Worm (Caenorhabditis elegans) whole organism, midembryonic: ENCODE results near the gene sad-1.

Experiments used
- T22C8.4 ChIP-seq: fragments of 200-800 bp; sonication (Bioruptor generic); IDR thresholded peaks from 2 replicates; pipeline ENCODE4 v1.3.6; 2022; ENCODE audit warnings: missing genetic modification characterization, missing compliant biosample characterization
- cog-1 ChIP-seq: sonication (generic microtip); optimal IDR thresholded peaks from 2 replicates; lab custom pipeline; 2016; ENCODE audit warnings: missing genetic modification characterization, missing compliant biosample characterization
- flt-1 ChIP-seq: fragments of 200-800 bp; sonication (Bioruptor generic); IDR thresholded peaks from 2 replicates; pipeline ENCODE4 v1.3.6; 2022; ENCODE audit warnings: missing genetic modification characterization, missing compliant biosample characterization
- klf-2 ChIP-seq: fragments of 200-800 bp; sonication (Bioruptor generic); conservative IDR thresholded peaks from 2 replicates; pipeline ENCODE4 v1.3.6; 2022; ENCODE audit warnings: missing genetic modification reagents, missing genetic modification characterization, missing compliant biosample characterization
- med-1 ChIP-seq: sonication (generic microtip); optimal IDR thresholded peaks from 2 replicates; lab custom pipeline; 2017; ENCODE audit warnings: missing genetic modification characterization, mild to moderate bottlenecking, missing compliant biosample characterization, antibody characterized with exemption, missing genetic modification reagents; ENCODE audit not compliant: insufficient read depth
- ref-1 ChIP-seq: fragments of 200-800 bp; sonication (Bioruptor generic); conservative IDR thresholded peaks from 2 replicates; pipeline ENCODE4 v1.3.6; 2022; ENCODE audit warnings: missing genetic modification reagents, missing genetic modification characterization, missing compliant biosample characterization
- tab-1 ChIP-seq: fragments of 200-800 bp; sonication (Bioruptor generic); IDR thresholded peaks from 2 replicates; pipeline ENCODE4 v1.3.6; 2022; ENCODE audit warnings: missing genetic modification characterization, missing compliant biosample characterization
- ztf-23 ChIP-seq: fragments of 200-800 bp; sonication (Bioruptor generic); IDR thresholded peaks from 2 replicates; pipeline ENCODE4 v1.3.6; 2022; ENCODE audit warnings: missing genetic modification reagents, missing genetic modification characterization, missing compliant biosample characterization
- ztf-29 ChIP-seq: fragments of 200-800 bp; sonication (Bioruptor generic); IDR thresholded peaks from 2 replicates; pipeline ENCODE4 v1.3.6; 2022; ENCODE audit warnings: missing genetic modification reagents, missing genetic modification characterization, missing compliant biosample characterization

sad-1 gene

DNA sequence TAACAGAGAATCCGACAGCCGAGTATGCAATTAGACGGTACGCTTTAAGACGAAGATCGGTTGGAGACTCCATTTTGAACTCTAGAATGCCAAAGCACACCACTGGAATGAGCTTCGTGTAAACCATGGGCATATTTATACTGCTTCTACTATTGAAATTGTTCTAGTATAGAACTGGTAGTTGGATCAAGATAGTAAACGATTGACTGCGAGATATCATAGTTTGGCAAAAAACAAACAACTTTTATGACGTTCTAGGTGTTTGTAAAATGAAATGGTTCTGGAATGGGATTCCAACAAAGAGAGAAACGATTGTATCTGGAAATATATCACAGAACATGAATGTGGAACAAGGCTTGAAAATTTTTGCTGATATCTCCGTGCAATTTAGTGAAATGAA, 10.5 kb upstream of the sad-1 start, which contains the start of gene col-185:
TSS of gene col-185 (minus strand) at position 101 of the 400 bp plus-strand sequence.
- TF ChIP-seq klf-2 (GFP tag; lab: Robert Waterston, UW), result no peak

DNA sequence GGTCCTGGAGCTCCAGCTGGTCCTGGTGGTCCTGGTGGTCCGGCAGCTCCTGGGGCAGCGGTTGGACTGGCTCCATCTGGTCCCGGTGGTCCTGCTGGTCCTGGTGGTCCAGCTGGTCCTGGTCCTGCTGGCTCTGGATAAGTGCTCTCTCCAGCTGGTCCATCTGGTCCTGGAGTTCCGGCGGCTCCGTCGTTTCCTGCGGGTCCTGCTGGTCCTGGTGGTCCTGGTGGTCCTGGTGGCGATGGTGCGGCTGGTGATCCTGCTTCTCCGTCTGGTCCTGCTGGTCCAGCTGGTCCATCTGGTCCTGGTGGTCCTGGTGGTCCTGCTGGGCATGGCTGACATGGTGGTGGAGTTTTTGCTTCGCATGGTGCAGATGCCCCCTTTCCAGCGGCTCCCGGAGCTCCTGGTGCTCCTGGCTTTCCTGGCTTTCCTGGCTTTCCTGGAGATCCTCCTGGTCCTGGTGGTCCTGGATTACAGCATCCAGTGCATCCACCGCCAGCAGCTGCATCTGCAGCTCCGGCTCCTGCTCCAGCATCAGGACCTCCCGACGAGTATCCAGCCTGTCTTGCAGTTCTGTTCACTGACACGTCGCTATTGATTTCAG, 9.9 kb upstream of the sad-1 start:
- TF ChIP-seq klf-2 (GFP tag; lab: Robert Waterston, UW) (no peak), T22C8.4 (no peak), tab-1 (GFP tag; lab: Robert Waterston, UW) (no peak), ztf-29 (GFP tag; lab: Robert Waterston, UW) (no peak), med-1 (GFP tag; lab: Kevin White, UChicago) (no peak), ref-1 (GFP tag; lab: Robert Waterston, UW) (no peak), flt-1 (GFP tag; lab: Robert Waterston, UW) (no peak)

DNA sequence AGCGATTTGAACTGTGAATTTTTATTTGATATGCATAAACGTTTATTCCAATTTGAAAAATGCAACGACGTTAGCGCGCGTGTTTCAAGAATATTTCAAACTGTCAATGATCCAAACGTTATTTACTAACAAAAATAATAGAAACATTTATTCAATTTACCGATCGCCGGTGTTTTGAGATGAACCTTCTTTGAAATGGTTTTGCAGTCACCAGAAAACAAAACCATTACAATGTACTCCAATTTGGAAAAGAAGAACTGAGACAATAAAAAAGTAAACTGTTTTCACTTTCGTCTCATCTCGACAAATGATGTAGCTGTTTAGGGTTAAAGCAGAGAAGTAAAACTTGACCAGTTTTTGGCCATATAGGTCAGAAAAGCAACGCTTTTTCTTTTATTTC, 6.8 kb upstream of the sad-1 start, which contains the start of gene H06A10.1:
TSS of gene H06A10.1 (plus strand) at position 301 of the 400 bp plus-strand sequence.
- no peak for TF ChIP-seq med-1 (GFP tag; lab: Kevin White, UChicago)
- no peak for TF ChIP-seq flt-1 (GFP tag; lab: Robert Waterston, UW)
- TF ChIP-seq ztf-23 (GFP tag; lab: Robert Waterston, UW), result no peak

DNA sequence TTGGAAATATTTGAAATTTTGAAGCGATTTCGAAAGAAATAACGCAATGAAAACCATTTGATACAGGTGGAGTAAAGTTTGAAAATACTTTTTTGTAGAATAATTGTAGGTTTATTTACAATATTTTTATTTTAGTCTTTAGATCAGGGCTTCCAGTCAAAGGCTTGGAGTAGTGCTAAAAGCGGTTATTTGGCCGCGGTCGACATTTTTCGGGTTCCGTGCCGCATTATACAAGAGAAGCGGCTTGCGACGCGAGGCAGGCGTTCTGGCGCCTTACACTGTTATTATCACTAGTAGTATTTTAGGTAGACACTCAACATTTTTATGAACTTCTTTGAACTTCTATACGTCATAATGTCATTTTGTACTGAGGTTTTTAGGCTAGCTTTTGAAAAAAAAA, 6.0 kb upstream of the sad-1 start:
- TF ChIP-seq flt-1 (GFP tag; lab: Robert Waterston, UW) (no peak), tab-1 (GFP tag; lab: Robert Waterston, UW) (no peak), T22C8.4 (no peak), klf-2 (GFP tag; lab: Robert Waterston, UW) (no peak), med-1 (GFP tag; lab: Kevin White, UChicago) (no peak), cog-1 (tag; lab: Kevin White, UChicago) (no peak), ztf-29 (GFP tag; lab: Robert Waterston, UW) (no peak), ztf-23 (GFP tag; lab: Robert Waterston, UW) (no peak), ref-1 (GFP tag; lab: Robert Waterston, UW) (no peak)

DNA sequence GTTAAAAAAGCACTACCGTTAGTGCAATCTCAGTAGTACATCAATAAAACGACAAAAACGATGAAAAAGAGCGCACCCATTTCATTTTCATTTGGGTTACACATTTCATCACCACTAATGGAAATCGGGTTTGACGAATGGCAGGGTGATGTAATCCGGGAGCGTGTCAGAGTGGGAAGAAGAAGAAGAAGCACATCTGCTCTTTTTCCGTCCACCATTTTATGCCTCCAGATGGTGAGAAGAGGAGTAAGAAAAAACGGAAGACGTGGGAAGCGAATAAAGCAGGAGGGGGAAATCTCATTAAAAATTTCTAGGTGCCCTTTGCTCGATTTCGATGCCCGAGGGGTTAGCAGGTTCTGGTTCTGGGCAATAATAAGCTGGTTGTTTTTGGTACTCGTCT, 5.6 kb upstream of the sad-1 start:
- TF ChIP-seq ztf-29 (GFP tag; lab: Robert Waterston, UW), result no peak
- TF ChIP-seq med-1 (GFP tag; lab: Kevin White, UChicago), result no peak
- no peak for TF ChIP-seq ztf-23 (GFP tag; lab: Robert Waterston, UW)
- no peak for TF ChIP-seq flt-1 (GFP tag; lab: Robert Waterston, UW)
- TF ChIP-seq klf-2 (GFP tag; lab: Robert Waterston, UW), result no peak
- no peak for TF ChIP-seq ref-1 (GFP tag; lab: Robert Waterston, UW)
- TF ChIP-seq cog-1 (tag; lab: Kevin White, UChicago), result no peak
- TF ChIP-seq T22C8.4, result no peak
- no peak for TF ChIP-seq tab-1 (GFP tag; lab: Robert Waterston, UW)

DNA sequence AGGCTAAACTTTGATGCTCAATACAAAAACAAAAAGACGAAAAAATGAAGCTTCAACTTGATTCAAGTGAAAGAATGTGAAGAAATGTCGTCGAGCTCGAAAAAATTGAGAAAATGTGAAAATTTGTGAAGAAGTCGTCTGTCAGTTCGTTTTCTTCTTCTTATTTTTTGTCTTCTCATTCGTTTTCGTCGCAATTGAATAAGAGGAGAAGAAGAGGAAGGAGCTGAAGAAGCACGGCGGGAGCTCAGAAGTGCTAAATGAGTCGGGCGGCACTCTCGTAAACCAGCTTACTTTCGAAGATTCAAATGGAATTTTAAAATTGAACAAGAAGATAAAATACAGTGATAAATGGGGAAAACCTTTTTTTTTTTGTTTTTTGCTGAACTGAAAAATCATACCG, 4.7 kb upstream of the sad-1 start:
- TF ChIP-seq cog-1 (tag; lab: Kevin White, UChicago) (no peak), ref-1 (GFP tag; lab: Robert Waterston, UW) (no peak), tab-1 (GFP tag; lab: Robert Waterston, UW) (no peak), ztf-29 (GFP tag; lab: Robert Waterston, UW) (no peak), med-1 (GFP tag; lab: Kevin White, UChicago) (no peak), T22C8.4 (no peak), ztf-23 (GFP tag; lab: Robert Waterston, UW) (no peak), klf-2 (GFP tag; lab: Robert Waterston, UW) (no peak), flt-1 (GFP tag; lab: Robert Waterston, UW) (no peak)

DNA sequence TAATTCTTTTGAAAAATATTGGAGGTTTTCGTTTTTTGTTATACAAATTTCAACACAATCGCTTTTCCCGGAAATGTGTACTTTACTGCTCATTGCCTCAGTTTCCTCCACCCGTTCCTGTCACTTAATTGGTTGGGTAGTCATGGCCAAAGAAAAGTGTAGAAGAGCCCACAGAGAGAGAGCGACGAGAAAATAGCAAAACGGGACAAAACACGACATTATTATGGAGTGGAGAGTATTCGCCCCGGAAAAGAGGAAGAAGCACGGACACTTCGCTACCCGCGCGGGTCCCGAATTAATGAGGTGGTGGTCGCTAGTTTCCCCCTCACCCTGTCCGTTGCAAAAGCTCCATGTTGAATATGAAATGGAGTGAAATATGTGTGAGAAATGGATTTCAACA, 3.4 kb upstream of the sad-1 start:
- TF ChIP-seq flt-1 (GFP tag; lab: Robert Waterston, UW) (peak; percentile 19; the same call in 1 of the 2 replicates), klf-2 (GFP tag; lab: Robert Waterston, UW) (no peak)

DNA sequence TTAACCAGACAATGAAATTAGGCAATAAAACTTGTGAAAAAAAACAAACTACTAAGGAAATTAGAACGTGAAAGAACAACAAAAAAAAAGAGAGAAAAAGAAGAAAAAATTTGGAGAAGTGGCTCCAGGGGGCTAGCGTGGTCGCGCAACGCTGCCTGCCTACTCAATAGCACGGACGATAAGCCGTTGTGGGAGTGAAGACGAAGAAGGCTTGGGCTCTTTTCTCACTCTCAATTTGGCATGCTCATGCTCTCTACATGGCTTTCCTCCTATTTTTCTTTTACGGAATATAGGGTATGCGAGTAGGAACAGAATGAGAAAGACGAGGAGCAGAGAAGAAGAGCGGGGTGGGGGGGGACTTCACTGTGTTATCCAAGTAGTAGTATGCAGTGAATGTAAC, 1.8 kb upstream of the sad-1 start:
- TF ChIP-seq T22C8.4, result no peak
- no peak for TF ChIP-seq flt-1 (GFP tag; lab: Robert Waterston, UW)
- peak; percentile 17 for TF ChIP-seq cog-1 (tag; lab: Kevin White, UChicago)
- peak; percentile 34; the same call in 1 of the 2 replicates for TF ChIP-seq ztf-23 (GFP tag; lab: Robert Waterston, UW)
- no peak for TF ChIP-seq klf-2 (GFP tag; lab: Robert Waterston, UW)
- no peak for TF ChIP-seq ref-1 (GFP tag; lab: Robert Waterston, UW)
- TF ChIP-seq med-1 (GFP tag; lab: Kevin White, UChicago), result no peak
- TF ChIP-seq ztf-29 (GFP tag; lab: Robert Waterston, UW), result no peak

DNA sequence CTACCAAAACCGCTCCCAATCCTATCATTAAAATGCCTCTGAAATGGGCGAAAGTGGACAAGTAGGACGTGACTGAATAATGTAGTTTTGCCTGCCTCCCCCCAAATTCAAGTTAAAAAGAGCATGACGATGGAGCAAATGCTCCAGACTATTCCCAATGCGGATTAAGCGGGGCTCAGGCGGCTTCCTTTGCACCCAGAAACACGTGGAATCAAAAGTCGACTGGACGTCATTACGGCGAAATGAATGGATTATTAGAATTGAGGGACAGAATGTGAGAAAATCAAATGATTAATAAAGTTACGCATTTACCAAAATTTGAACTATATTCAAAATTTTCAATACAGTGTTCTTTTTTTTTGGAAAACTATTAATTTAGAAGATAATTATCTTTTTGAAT, 545 bp downstream of the sad-1 start:
- no peak for TF ChIP-seq ztf-29 (GFP tag; lab: Robert Waterston, UW)
- no peak for TF ChIP-seq T22C8.4
- TF ChIP-seq klf-2 (GFP tag; lab: Robert Waterston, UW), result no peak
- TF ChIP-seq flt-1 (GFP tag; lab: Robert Waterston, UW), result no peak
- TF ChIP-seq tab-1 (GFP tag; lab: Robert Waterston, UW), result no peak
- TF ChIP-seq ztf-23 (GFP tag; lab: Robert Waterston, UW), result no peak
- TF ChIP-seq med-1 (GFP tag; lab: Kevin White, UChicago), result no peak
- TF ChIP-seq ref-1 (GFP tag; lab: Robert Waterston, UW), result no peak
- TF ChIP-seq cog-1 (tag; lab: Kevin White, UChicago), result no peak

DNA sequence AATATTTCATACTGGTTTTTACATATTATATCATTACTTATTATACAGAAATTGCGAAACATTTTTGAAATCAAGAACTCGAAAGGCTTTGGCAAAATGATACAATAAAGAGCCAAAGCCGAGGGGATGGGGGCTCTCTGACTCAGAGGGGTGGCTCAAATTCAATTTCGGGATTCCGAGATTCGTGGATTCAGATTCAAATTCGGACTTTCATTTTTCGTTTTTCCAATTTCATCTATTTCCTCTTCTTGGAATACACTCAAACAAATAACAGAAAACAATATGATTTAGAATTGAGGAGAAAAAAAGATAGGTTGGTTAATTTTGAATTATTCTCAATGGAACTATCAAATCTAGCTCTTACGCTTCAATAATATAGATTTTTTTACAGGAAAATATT, 1.4 kb downstream of the sad-1 start:
- TF ChIP-seq ref-1 (GFP tag; lab: Robert Waterston, UW), result no peak
- TF ChIP-seq med-1 (GFP tag; lab: Kevin White, UChicago), result no peak
- no peak for TF ChIP-seq klf-2 (GFP tag; lab: Robert Waterston, UW)
